Fruit fly (Drosophila melanogaster): ENCODE results near the gene Svil.

DNA sequence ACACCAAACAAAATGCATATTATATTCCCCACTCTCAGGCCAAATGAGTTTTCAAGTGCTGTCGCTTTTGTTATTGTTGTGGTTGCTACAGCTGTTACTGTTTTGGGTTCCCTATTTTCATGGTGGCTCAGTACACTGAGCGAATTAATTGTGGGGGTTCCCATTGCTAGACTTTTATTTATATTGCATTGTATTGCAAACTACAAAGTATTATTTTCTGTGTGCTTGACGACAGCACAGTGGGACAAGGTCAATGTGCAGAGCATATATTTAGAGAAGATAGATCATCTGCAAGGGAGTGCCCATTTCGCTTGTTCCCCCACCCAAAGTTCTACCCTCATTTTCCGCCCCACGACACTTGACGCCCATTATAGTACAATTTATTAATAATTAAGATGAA, 109.0 kb downstream of the Svil start:
- TF ChIP-seq CG8632 (GFP tag; optimal IDR thresholded peaks at IDR 0.05) = no peak
- TF ChIP-seq CG15336 (GFP tag; IDR thresholded peaks at IDR 0.05) = peak; percentile 48; the same call in 1 of the 2 replicates
- no peak for TF ChIP-seq CG16779 (tag; optimal IDR thresholded peaks at IDR 0.05)
- no peak for TF ChIP-seq Sox102F (GFP tag; optimal IDR thresholded peaks at IDR 0.05)
- peak; percentile 27 for TF ChIP-seq spab (GFP tag; optimal IDR thresholded peaks at IDR 0.05)
- peak; percentile 26 for TF ChIP-seq CG4318 (GFP tag; optimal IDR thresholded peaks at IDR 0.05)
